Fruit fly (Drosophila melanogaster) whole organism, prepupa: ENCODE data around the gene Lmx1a.
A peak's percentile ranks its signal among the peaks of the same experiment; 100 is the strongest.

Experiments used
- Blimp-1 ChIP-seq: fragments of 200-800 bp; sonication (Bioruptor generic); optimal IDR thresholded peaks from 3 replicates; lab custom pipeline; 2017; ENCODE audit warnings: missing biosample characterization, missing genetic modification characterization, mild to moderate bottlenecking, moderate library complexity, missing genetic modification reagents
- CG10631 ChIP-seq: fragments of 200-800 bp; sonication (Bioruptor generic); optimal IDR thresholded peaks from 2 replicates; lab custom pipeline; 2016; ENCODE audit warnings: missing biosample characterization, missing genetic modification characterization
- CG11294 ChIP-seq: fragments of 200-800 bp; sonication (Bioruptor generic); IDR thresholded peaks from 2 replicates; pipeline ENCODE4 v1.3.6; 2022; ENCODE audit warnings: missing biosample characterization, missing genetic modification characterization
- CG11762 ChIP-seq: fragments of 200-800 bp; sonication (Bioruptor generic); optimal IDR thresholded peaks from 3 replicates; lab custom pipeline; 2016; ENCODE audit warnings: missing biosample characterization, missing genetic modification characterization; ENCODE audit not compliant: insufficient read depth
- CG11902 ChIP-seq: fragments of 200-800 bp; sonication (Bioruptor generic); optimal IDR thresholded peaks from 3 replicates; lab custom pipeline; 2016; ENCODE audit warnings: missing biosample characterization, missing genetic modification characterization
- CG3032 ChIP-seq: fragments of 200-800 bp; optimal IDR thresholded peaks from 2 replicates; lab custom pipeline; 2019; ENCODE audit warnings: missing biosample characterization, mild to moderate bottlenecking, missing genetic modification characterization, moderate library complexity
- CG32006 ChIP-seq: fragments of 200-800 bp; sonication (Bioruptor generic); optimal IDR thresholded peaks from 3 replicates; lab custom pipeline; 2017; ENCODE audit warnings: missing biosample characterization, mild to moderate bottlenecking, missing genetic modification characterization
- CG34406 ChIP-seq: fragments of 200-800 bp; sonication (Bioruptor generic); optimal IDR thresholded peaks from 3 replicates; lab custom pipeline; 2016; ENCODE audit warnings: missing biosample characterization, missing genetic modification characterization
- CG6163 ChIP-seq: fragments of 200-800 bp; sonication (Bioruptor generic); IDR thresholded peaks from 3 replicates; pipeline ENCODE4 v1.3.6; 2022; ENCODE audit warnings: missing biosample characterization, missing genetic modification characterization
- CG6276 ChIP-seq: fragments of 200-800 bp; sonication (Bioruptor generic); optimal IDR thresholded peaks from 2 replicates; lab custom pipeline; 2017; ENCODE audit warnings: missing biosample characterization, mild to moderate bottlenecking, missing genetic modification characterization
- CG6792 ChIP-seq: fragments of 200-800 bp; sonication (Bioruptor generic); optimal IDR thresholded peaks from 3 replicates; lab custom pipeline; 2016; ENCODE audit warnings: missing biosample characterization, missing genetic modification characterization
- CG6808 ChIP-seq: fragments of 200-800 bp; sonication (Bioruptor generic); optimal IDR thresholded peaks from 3 replicates; lab custom pipeline; 2017; ENCODE audit warnings: missing biosample characterization, missing genetic modification characterization, mild to moderate bottlenecking, moderate library complexity, missing genetic modification reagents
- CG7368 ChIP-seq: fragments of 200-800 bp; sonication (Bioruptor generic); optimal IDR thresholded peaks from 3 replicates; lab custom pipeline; 2016; ENCODE audit warnings: missing biosample characterization, missing genetic modification characterization
- CG8119 ChIP-seq: fragments of 200-800 bp; sonication (Bioruptor generic); IDR thresholded peaks from 3 replicates; pipeline ENCODE4 v1.3.6; 2022; ENCODE audit warnings: missing biosample characterization, missing genetic modification characterization
- CG8319 ChIP-seq: fragments of 200-800 bp; sonication (Bioruptor generic); optimal IDR thresholded peaks from 3 replicates; lab custom pipeline; 2016; ENCODE audit warnings: missing biosample characterization, missing genetic modification characterization
- CG8632 ChIP-seq: fragments of 200-800 bp; sonication (Bioruptor generic); optimal IDR thresholded peaks from 3 replicates; lab custom pipeline; 2016; ENCODE audit warnings: missing biosample characterization, missing genetic modification characterization
- CG9139 ChIP-seq: fragments of 200-800 bp; sonication (Bioruptor generic); optimal IDR thresholded peaks from 3 replicates; lab custom pipeline; 2017; ENCODE audit warnings: missing biosample characterization, mild to moderate bottlenecking, missing genetic modification characterization
- Eip75B ChIP-seq: fragments of 200-800 bp; sonication (Bioruptor generic); optimal IDR thresholded peaks from 3 replicates; lab custom pipeline; 2016; ENCODE audit warnings: missing biosample characterization, missing genetic modification characterization
- Eip93F ChIP-seq: fragments of 200-800 bp; sonication (Bioruptor generic); optimal IDR thresholded peaks from 2 replicates; lab custom pipeline; 2016; ENCODE audit warnings: missing biosample characterization, mild to moderate bottlenecking, missing genetic modification characterization
- Ets96B ChIP-seq: fragments of 200-800 bp; optimal IDR thresholded peaks from 2 replicates; lab custom pipeline; 2019; ENCODE audit warnings: missing biosample characterization, mild to moderate bottlenecking, missing genetic modification characterization, moderate library complexity
- Gug ChIP-seq: fragments of 200-800 bp; sonication (Bioruptor generic); IDR thresholded peaks from 2 replicates; pipeline ENCODE4 v1.3.6; 2022; ENCODE audit warnings: missing biosample characterization, missing genetic modification characterization
- Hr39 ChIP-seq: fragments of 200-800 bp; sonication (Bioruptor generic); optimal IDR thresholded peaks from 2 replicates; lab custom pipeline; 2016; ENCODE audit warnings: missing biosample characterization, missing genetic modification characterization
- Met ChIP-seq: fragments of 200-800 bp; sonication (Bioruptor generic); optimal IDR thresholded peaks from 3 replicates; lab custom pipeline; 2016; ENCODE audit warnings: missing biosample characterization, missing genetic modification characterization
- OdsH ChIP-seq: fragments of 200-800 bp; sonication (Bioruptor generic); optimal IDR thresholded peaks from 3 replicates; lab custom pipeline; 2016; ENCODE audit warnings: missing biosample characterization, missing genetic modification characterization
- Smox ChIP-seq: fragments of 200-800 bp; sonication (Bioruptor generic); optimal IDR thresholded peaks from 3 replicates; lab custom pipeline; 2016; ENCODE audit warnings: missing biosample characterization, missing genetic modification characterization
- Sox15 ChIP-seq: fragments of 200-800 bp; sonication (Bioruptor generic); optimal IDR thresholded peaks from 3 replicates; lab custom pipeline; 2016; ENCODE audit warnings: missing biosample characterization, missing genetic modification characterization
- acj6 ChIP-seq: fragments of 200-800 bp; sonication (Bioruptor generic); optimal IDR thresholded peaks from 3 replicates; lab custom pipeline; 2016; ENCODE audit warnings: missing biosample characterization, missing genetic modification characterization
- cyc ChIP-seq: fragments of 200-800 bp; sonication (Bioruptor generic); optimal IDR thresholded peaks from 3 replicates; lab custom pipeline; 2016; ENCODE audit warnings: missing biosample characterization, missing genetic modification characterization
- esn ChIP-seq: fragments of 200-800 bp; sonication (Bioruptor generic); optimal IDR thresholded peaks from 2 replicates; lab custom pipeline; 2016; ENCODE audit warnings: missing biosample characterization, mild to moderate bottlenecking, missing genetic modification characterization, moderate library complexity
- fd59A ChIP-seq: fragments of 200-800 bp; sonication (Bioruptor generic); optimal IDR thresholded peaks from 2 replicates; lab custom pipeline; 2017; ENCODE audit warnings: missing biosample characterization, mild to moderate bottlenecking, missing genetic modification characterization, missing genetic modification reagents
- fd85E ChIP-seq: fragments of 200-800 bp; sonication (Bioruptor generic); optimal IDR thresholded peaks from 3 replicates; lab custom pipeline; 2016; ENCODE audit warnings: missing biosample characterization, missing genetic modification characterization
- fkh ChIP-seq: fragments of 200-800 bp; sonication (Bioruptor generic); optimal IDR thresholded peaks from 3 replicates; lab custom pipeline; 2017; ENCODE audit warnings: missing biosample characterization, mild to moderate bottlenecking, missing genetic modification characterization, moderate library complexity
- lz ChIP-seq: fragments of 200-800 bp; sonication (Bioruptor generic); optimal IDR thresholded peaks from 3 replicates; lab custom pipeline; 2016; ENCODE audit warnings: missing biosample characterization, missing genetic modification characterization
- salr ChIP-seq, 2 experiments: fragments of 200-800 bp; sonication (Bioruptor generic); optimal IDR thresholded peaks; 3 replicates each; lab custom pipeline; 2016 to 2018; ENCODE audit warnings: missing biosample characterization in 2 of 2, missing genetic modification characterization in 2 of 2, mild to moderate bottlenecking in 1 of 2
- spab ChIP-seq: fragments of 200-800 bp; sonication (Bioruptor generic); optimal IDR thresholded peaks from 2 replicates; lab custom pipeline; 2017; ENCODE audit warnings: missing biosample characterization, mild to moderate bottlenecking, missing genetic modification characterization, missing genetic modification reagents
- ss ChIP-seq, 2 experiments: fragments of 200-800 bp; sonication (Bioruptor generic); optimal IDR thresholded peaks; 2 replicates in 1 of 2; 3 replicates in 1 of 2; lab custom pipeline; 2017 to 2018; ENCODE audit warnings: mild to moderate bottlenecking in 2 of 2, missing biosample characterization in 2 of 2, missing genetic modification characterization in 2 of 2, moderate library complexity in 1 of 2
- svp ChIP-seq: fragments of 200-800 bp; sonication (Bioruptor generic); peaks from one replicate; lab custom pipeline; 2016; ENCODE audit warnings: missing biosample characterization, missing genetic modification characterization
- vri ChIP-seq: fragments of 200-800 bp; sonication (Bioruptor generic); optimal IDR thresholded peaks from 3 replicates; lab custom pipeline; 2016; ENCODE audit warnings: missing biosample characterization, mild to moderate bottlenecking, missing genetic modification characterization

Lmx1a gene

DNA sequence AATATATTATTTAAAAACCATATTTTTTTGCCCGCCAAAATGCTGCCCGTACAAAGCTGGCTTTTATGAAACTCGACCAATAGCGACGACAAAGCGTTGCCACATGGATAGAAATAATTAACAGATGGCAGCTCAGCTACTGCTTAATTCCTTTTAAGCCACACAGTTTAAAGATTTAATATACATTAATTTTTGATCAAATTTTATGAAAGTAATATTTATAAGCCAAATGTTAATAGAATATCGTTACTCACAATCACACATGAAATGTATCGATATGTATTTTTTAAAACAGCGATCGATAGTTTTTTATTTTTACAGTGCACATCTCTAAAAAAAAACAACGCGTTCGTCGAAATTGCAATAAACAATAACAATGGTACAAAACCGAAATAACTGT lies 7.3 kb downstream of the Lmx1a start, which contains the start of gene CG10418 (continued):
- TF ChIP-seq Gug (GFP tag; lab: Robert Waterston, UW) (no peak), fd85E (no peak), CG8119 (GFP tag; lab: Robert Waterston, UW) (no peak), CG7368 (no peak), CG8319 (GFP tag; lab: Kevin White, UChicago) (no peak), Met (GFP tag; lab: Kevin White, UChicago) (peak; percentile 14), CG34406 (GFP tag; lab: Kevin White, UChicago) (no peak), Hr39 (GFP tag; lab: Kevin White, UChicago) (peak; percentile 51), Smox (GFP tag; lab: Kevin White, UChicago) (peak; percentile 15), Eip93F (GFP tag; lab: Kevin White, UChicago) (no peak), CG11294 (GFP tag; lab: Robert Waterston, UW) (no peak), Blimp-1 (GFP tag; lab: Kevin White, UChicago) (no peak), cyc (peak; percentile 43), CG6163 (no peak), fkh (GFP tag; lab: Kevin White, UChicago) (peak; percentile 13), CG10631 (GFP tag; lab: Kevin White, UChicago) (peak; percentile 15), CG11762 (GFP tag; lab: Kevin White, UChicago) (no peak), ss (GFP tag; optimal IDR thresholded peaks at IDR 0.05; lab: Kevin White, UChicago) (no peak), CG6808 (no peak), CG32006 (GFP tag; lab: Kevin White, UChicago) (no peak), CG6792 (GFP tag; lab: Kevin White, UChicago) (no peak)

DNA sequence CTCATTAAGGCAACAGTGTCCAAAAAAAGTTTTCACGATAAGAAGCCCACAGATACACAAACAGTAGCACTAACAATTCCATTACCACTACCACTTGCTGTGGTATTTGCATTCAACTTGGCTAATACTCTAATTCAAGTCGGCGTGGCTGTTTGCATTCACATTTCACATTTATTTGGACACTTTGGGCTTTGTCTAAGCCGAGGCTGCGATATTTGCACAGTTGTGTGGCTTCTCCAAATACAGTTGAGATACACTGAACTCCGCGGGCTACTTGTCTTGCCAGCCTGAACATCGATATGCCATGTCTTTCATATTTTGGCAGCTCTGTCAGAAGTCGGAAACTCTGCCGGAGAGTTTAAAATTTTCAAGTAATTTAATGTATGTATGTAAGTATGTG lies 21.3 kb downstream of the Lmx1a start:
- TF ChIP-seq svp (GFP tag; lab: Kevin White, UChicago) (no peak), Hr39 (GFP tag; lab: Kevin White, UChicago) (no peak), CG32006 (GFP tag; lab: Kevin White, UChicago) (no peak), Eip75B (GFP tag; lab: Kevin White, UChicago) (no peak), CG9139 (GFP tag; lab: Kevin White, UChicago) (no peak), fkh (GFP tag; lab: Kevin White, UChicago) (peak; percentile 89)

DNA sequence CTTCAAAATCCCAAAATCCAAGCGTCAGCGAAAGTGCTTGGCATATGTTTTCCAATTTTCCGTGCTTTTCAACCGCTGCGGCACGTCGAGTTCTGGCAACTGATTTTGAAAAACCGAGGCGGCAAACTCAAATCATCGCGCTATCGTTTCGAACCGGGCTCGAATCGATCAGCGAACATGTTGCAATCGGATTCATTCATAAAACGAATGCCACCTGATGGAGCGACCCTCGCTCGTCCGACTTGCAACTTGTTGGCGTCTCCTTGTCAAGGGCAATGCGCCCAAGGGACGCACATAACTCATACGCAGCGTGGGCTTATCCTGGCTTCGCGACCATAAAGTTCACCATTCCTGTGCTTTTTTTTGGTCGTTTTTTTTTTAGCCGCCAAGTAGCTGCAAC lies 22.4 kb downstream of the Lmx1a start, which contains the start of gene CrzR:
CrzR (minus strand) TSS at position 105 of the 400 bp plus-strand sequence.
- TF ChIP-seq acj6, result no peak
- TF ChIP-seq ss (GFP tag; optimal IDR thresholded peaks at IDR 0.05; lab: Kevin White, UChicago), result no peak
- TF ChIP-seq Ets96B (tag; lab: Kevin White, UChicago), result no peak
- no peak for TF ChIP-seq CG8632 (GFP tag; lab: Kevin White, UChicago)
- no peak for TF ChIP-seq CG11762 (GFP tag; lab: Kevin White, UChicago)
- no peak for TF ChIP-seq fd59A
- no peak for TF ChIP-seq Sox15
- no peak for TF ChIP-seq esn
- TF ChIP-seq Gug (GFP tag; lab: Robert Waterston, UW), result no peak
- TF ChIP-seq lz (GFP tag; lab: Kevin White, UChicago), result no peak
- no peak for TF ChIP-seq Eip75B (GFP tag; lab: Kevin White, UChicago)
- TF ChIP-seq spab (GFP tag; lab: Kevin White, UChicago), result no peak
- TF ChIP-seq OdsH (GFP tag; lab: Kevin White, UChicago), result no peak
- TF ChIP-seq vri (GFP tag; lab: Kevin White, UChicago), result no peak
- no peak for TF ChIP-seq salr (GFP tag; optimal IDR thresholded peaks at IDR 0.05; lab: Kevin White, UChicago)
- no peak for TF ChIP-seq CG11902 (GFP tag; lab: Kevin White, UChicago)
- TF ChIP-seq CG6276 (GFP tag; lab: Kevin White, UChicago), result no peak
- no peak for TF ChIP-seq svp (GFP tag; lab: Kevin White, UChicago)
- TF ChIP-seq fkh (GFP tag; lab: Kevin White, UChicago), result no peak
- TF ChIP-seq CG3032 (tag; lab: Kevin White, UChicago), result no peak
